Fruit fly (Drosophila melanogaster) S2 (cell line): ENCODE results near the gene CG1812.

Source experiments
- CG8478 ChIP-seq: fragments of >200 bp; optimal IDR thresholded peaks from 2 replicates; lab custom pipeline; 2018
- CTCF ChIP-seq, 2 experiments: fragments of >200 bp; optimal IDR thresholded peaks; 2 replicates each; lab custom pipeline; 2018

DNA sequence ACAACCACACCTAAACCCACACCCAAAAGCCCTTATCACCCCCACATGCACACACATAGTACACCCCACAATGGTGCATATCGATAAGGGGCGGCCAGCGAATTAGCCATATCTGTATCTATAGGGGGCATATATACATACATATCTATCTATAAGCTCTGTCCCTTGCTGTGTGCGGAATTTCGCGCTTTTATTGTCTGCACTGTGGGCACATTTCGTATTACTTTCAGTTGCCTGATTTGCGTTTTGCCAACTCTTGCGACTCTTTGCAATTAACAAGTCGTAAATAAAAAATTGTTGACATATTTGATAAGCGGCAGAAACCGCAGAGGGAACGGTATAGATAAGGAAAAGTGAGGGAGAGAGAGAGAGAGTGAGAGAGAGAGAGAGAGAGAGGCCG lies 29.9 kb upstream of the CG1812 start:
- TF ChIP-seq CTCF (optimal IDR thresholded peaks at IDR 0.05; lab: Kevin White, UChicago) (no peak), CG8478 (no peak)
